Worm (Caenorhabditis elegans) whole organism, L3 larva: ENCODE results near the gene str-163.

Experiments used
- R02D3.7 ChIP-seq: fragments of 150-350 bp; optimal IDR thresholded peaks from 2 replicates; lab custom pipeline; 2014; ENCODE audit warnings: missing biosample characterization, missing genetic modification characterization
- ZK546.5 ChIP-seq: sonication (generic microtip); optimal IDR thresholded peaks from 2 replicates; lab custom pipeline; 2017; ENCODE audit warnings: missing biosample characterization, missing genetic modification characterization
- aly-2 ChIP-seq: fragments of 150-350 bp; optimal IDR thresholded peaks from 2 replicates; lab custom pipeline; 2014; ENCODE audit warnings: missing biosample characterization, missing genetic modification characterization
- ama-1 ChIP-seq: fragments of 150-350 bp; optimal IDR thresholded peaks from 2 replicates; lab custom pipeline; 2018
- ceh-16 ChIP-seq: sonication (generic microtip); optimal IDR thresholded peaks from 2 replicates; lab custom pipeline; 2017; ENCODE audit warnings: missing biosample characterization, missing genetic modification characterization
- egl-27 ChIP-seq: sonication (generic microtip); optimal IDR thresholded peaks from 4 replicates; lab custom pipeline; 2017; ENCODE audit warnings: missing biosample characterization, missing genetic modification reagents, missing genetic modification characterization
- elt-2 ChIP-seq: sonication (generic microtip); optimal IDR thresholded peaks from 2 replicates; lab custom pipeline; 2016; ENCODE audit warnings: missing genetic modification reagents, mild to moderate bottlenecking, missing genetic modification characterization, missing compliant biosample characterization
- elt-3 ChIP-seq, 3 experiments: fragments of 150-350 bp in 1 of 3; sonication (generic microtip) in 2 of 3; optimal IDR thresholded peaks; 2 replicates in 2 of 3; 4 replicates in 1 of 3; lab custom pipeline; 2014 to 2017; ENCODE audit warnings: missing biosample characterization in 3 of 3, missing genetic modification characterization in 3 of 3
- lin-39 ChIP-seq: fragments of 150-350 bp; optimal IDR thresholded peaks from 2 replicates; lab custom pipeline; 2018; ENCODE audit warnings: missing biosample characterization, missing genetic modification reagents, missing genetic modification characterization
- nhr-12 ChIP-seq: fragments of 150-350 bp; optimal IDR thresholded peaks from 2 replicates; lab custom pipeline; 2014; ENCODE audit warnings: missing biosample characterization, missing genetic modification characterization
- nhr-76 ChIP-seq: fragments of 150-350 bp; sonication (generic microtip); optimal IDR thresholded peaks from 5 replicates; lab custom pipeline; 2014; ENCODE audit warnings: missing biosample characterization, missing genetic modification characterization
- pqm-1 ChIP-seq: fragments of 150-350 bp; optimal IDR thresholded peaks from 2 replicates; lab custom pipeline; 2017; ENCODE audit warnings: missing biosample characterization, missing genetic modification characterization, inconsistent platforms
- tbx-2 ChIP-seq: sonication (generic microtip); optimal IDR thresholded peaks from 2 replicates; lab custom pipeline; 2016; ENCODE audit warnings: mild to moderate bottlenecking, missing genetic modification characterization, missing compliant biosample characterization
- unc-39 ChIP-seq: sonication (generic microtip); optimal IDR thresholded peaks from 4 replicates; lab custom pipeline; 2017; ENCODE audit warnings: missing biosample characterization, missing genetic modification characterization

DNA sequence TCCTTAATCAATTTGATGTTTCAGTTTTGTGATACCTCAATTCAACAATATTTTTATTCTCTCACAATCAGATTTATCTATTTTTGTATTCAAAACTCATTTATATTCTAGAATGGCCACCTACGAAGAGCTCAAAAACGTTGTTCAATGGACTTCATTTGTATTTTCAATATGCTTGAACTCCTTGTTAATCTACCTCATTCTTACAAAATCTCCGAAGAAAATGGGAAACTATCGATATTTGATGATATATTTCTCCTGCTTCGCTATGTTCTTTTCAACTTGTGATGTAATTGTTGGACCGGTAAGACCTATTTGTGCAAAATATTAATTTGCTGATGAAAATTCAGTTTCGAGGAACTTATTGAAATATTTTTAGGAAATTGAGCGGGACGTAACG is 6.6 kb downstream of the str-163 start, which contains the start of gene str-164:
- no peak for TF ChIP-seq egl-27 (tag; lab: Kevin White, UChicago)
- TF ChIP-seq ama-1, result no peak
- TF ChIP-seq aly-2 (tag; lab: Kevin White, UChicago), result no peak
- no peak for TF ChIP-seq pqm-1
- no peak for TF ChIP-seq ZK546.5 (tag; lab: Kevin White, UChicago)
- TF ChIP-seq nhr-12 (tag; lab: Kevin White, UChicago), result no peak
- no peak for TF ChIP-seq ceh-16
- no peak for TF ChIP-seq nhr-76 (tag; lab: Kevin White, UChicago)
- TF ChIP-seq elt-3 (tag; optimal IDR thresholded peaks at IDR 0.05; lab: Kevin White, UChicago), result no peak
- no peak for TF ChIP-seq tbx-2
- no peak for TF ChIP-seq lin-39 (tag; lab: Kevin White, UChicago)
- no peak for TF ChIP-seq R02D3.7 (tag; lab: Kevin White, UChicago)
- no peak for TF ChIP-seq unc-39 (tag; lab: Kevin White, UChicago)
- TF ChIP-seq elt-2, result no peak
